Worm (Caenorhabditis elegans) whole organism, L4 larva: Measurements from ENCODE around the gene T10C6.16.
"Not testable (repeated sequence)": the region's sequence is repeated elsewhere in the genome, so short reads cannot be mapped to it uniquely, and the experiment has no call there.

ENCODE experiments used
- D1046.2 ChIP-seq: fragments of 200-800 bp; sonication (Bioruptor generic); IDR thresholded peaks from 2 replicates; pipeline ENCODE4 v1.3.6; 2022; ENCODE audit warnings: missing genetic modification characterization, missing compliant biosample characterization
- aha-1 ChIP-seq: fragments of 150-350 bp; peaks from one replicate; lab custom pipeline; 2014; ENCODE audit warnings: missing biosample characterization, missing genetic modification characterization
- ceh-82 ChIP-seq: sonication (generic microtip); optimal IDR thresholded peaks from 2 replicates; lab custom pipeline; 2017; ENCODE audit warnings: missing biosample characterization, missing genetic modification characterization
- ctbp-1 ChIP-seq: fragments of 200-800 bp; sonication (Bioruptor generic); IDR thresholded peaks from 2 replicates; pipeline ENCODE4 v1.3.6; 2022; ENCODE audit warnings: missing genetic modification reagents, missing genetic modification characterization, missing compliant biosample characterization
- daf-16 ChIP-seq, 3 experiments: sonication (generic microtip); optimal IDR thresholded peaks; 2 replicates each; lab custom pipeline; 2016 to 2017; ENCODE audit warnings: missing genetic modification characterization in 3 of 3, missing genetic modification reagents in 3 of 3, mild to moderate bottlenecking in 2 of 3, missing compliant biosample characterization in 2 of 3, missing biosample characterization in 1 of 3, moderate library complexity in 1 of 3
- dmd-6 ChIP-seq: fragments of 200-800 bp; sonication (Bioruptor generic); IDR thresholded peaks from 2 replicates; pipeline ENCODE4 v1.3.6; 2022; ENCODE audit warnings: missing genetic modification reagents, missing genetic modification characterization, missing compliant biosample characterization
- dpl-1 ChIP-seq: fragments of 150-350 bp; optimal IDR thresholded peaks from 2 replicates; lab custom pipeline; 2014; ENCODE audit warnings: missing biosample characterization, missing genetic modification reagents, missing genetic modification characterization
- duxl-1 ChIP-seq: sonication (generic microtip); optimal IDR thresholded peaks from 2 replicates; lab custom pipeline; 2016; ENCODE audit warnings: mild to moderate bottlenecking, missing genetic modification characterization, moderate library complexity, missing compliant biosample characterization; ENCODE audit not compliant: poor library complexity
- dve-1 ChIP-seq: sonication (generic microtip); optimal IDR thresholded peaks from 2 replicates; lab custom pipeline; 2017; ENCODE audit warnings: antibody characterized with exemption, mild to moderate bottlenecking, missing genetic modification characterization, missing compliant biosample characterization; ENCODE audit not compliant: insufficient read depth
- gei-8 ChIP-seq: fragments of 200-800 bp; sonication (Bioruptor generic); optimal IDR thresholded peaks from 2 replicates; lab custom pipeline; 2018; ENCODE audit warnings: mild to moderate bottlenecking, missing genetic modification characterization, missing compliant biosample characterization
- hif-1 ChIP-seq, 2 experiments: sonication (generic microtip); optimal IDR thresholded peaks; 2 replicates each; lab custom pipeline; 2016 to 2017; ENCODE audit warnings: missing compliant biosample characterization in 2 of 2, missing genetic modification characterization in 2 of 2, missing genetic modification reagents in 2 of 2, missing genotype in 2 of 2, mild to moderate bottlenecking in 1 of 2
- hlh-11 ChIP-seq: fragments of 200-800 bp; sonication (Bioruptor generic); optimal IDR thresholded peaks from 2 replicates; lab custom pipeline; 2018; ENCODE audit warnings: mild to moderate bottlenecking, missing genetic modification characterization, missing compliant biosample characterization
- lin-13 ChIP-seq: fragments of 150-350 bp; optimal IDR thresholded peaks from 2 replicates; lab custom pipeline; 2014; ENCODE audit warnings: missing biosample characterization, missing genetic modification reagents, missing genetic modification characterization
- lin-38 ChIP-seq: fragments of 200-800 bp; sonication (Bioruptor generic); IDR thresholded peaks from 2 replicates; pipeline ENCODE4 v1.3.6; 2022; ENCODE audit warnings: missing genetic modification reagents, missing genetic modification characterization, missing compliant biosample characterization
- madf-5 ChIP-seq, 2 experiments: fragments of 200-800 bp; sonication (Bioruptor generic); IDR thresholded peaks; 2 replicates each; pipeline ENCODE4 v1.3.6; 2022; ENCODE audit warnings: missing compliant biosample characterization in 2 of 2, missing genetic modification characterization in 2 of 2
- madf-9 ChIP-seq: fragments of 200-800 bp; sonication (Bioruptor generic); conservative IDR thresholded peaks from 2 replicates; pipeline ENCODE4 v1.3.6; 2022; ENCODE audit warnings: missing genetic modification reagents, missing genetic modification characterization, missing compliant biosample characterization
- mdl-1 ChIP-seq, 2 experiments: fragments of 150-350 bp in 1 of 2; sonication (generic microtip) in 1 of 2; optimal IDR thresholded peaks; 2 replicates each; lab custom pipeline; 2014 to 2017; ENCODE audit warnings: missing biosample characterization in 2 of 2, missing genetic modification characterization in 2 of 2
- mep-1 ChIP-seq: fragments of 150-350 bp; sonication (generic microtip); optimal IDR thresholded peaks from 3 replicates; lab custom pipeline; 2014; ENCODE audit warnings: missing biosample characterization, missing genetic modification characterization
- mes-2 ChIP-seq: sonication (generic microtip); optimal IDR thresholded peaks from 2 replicates; lab custom pipeline; 2016; ENCODE audit warnings: missing genotype, mild to moderate bottlenecking, missing genetic modification characterization, missing compliant biosample characterization; ENCODE audit not compliant: poor library complexity, severe bottlenecking
- nhr-102 ChIP-seq: sonication (generic microtip); optimal IDR thresholded peaks from 2 replicates; lab custom pipeline; 2016; ENCODE audit warnings: mild to moderate bottlenecking, missing genetic modification characterization, moderate library complexity, missing compliant biosample characterization
- nhr-25 ChIP-seq: sonication (generic microtip); optimal IDR thresholded peaks from 2 replicates; lab custom pipeline; 2017; ENCODE audit warnings: missing genetic modification characterization, mild to moderate bottlenecking, missing compliant biosample characterization, antibody characterized with exemption, moderate library complexity, borderline replicate concordance; ENCODE audit not compliant: insufficient read depth
- nhr-28 ChIP-seq: fragments of 150-350 bp; optimal IDR thresholded peaks from 2 replicates; lab custom pipeline; 2014; ENCODE audit warnings: missing biosample characterization, missing genetic modification characterization
- nhr-41 ChIP-seq: fragments of 200-800 bp; sonication (Bioruptor generic); IDR thresholded peaks from 2 replicates; pipeline ENCODE4 v1.3.6; 2022; ENCODE audit warnings: missing genetic modification reagents, missing genetic modification characterization, missing compliant biosample characterization
- nhr-42 ChIP-seq: fragments of 200-800 bp; sonication (Bioruptor generic); IDR thresholded peaks from 2 replicates; pipeline ENCODE4 v1.3.6; 2022; ENCODE audit warnings: missing genetic modification characterization, missing compliant biosample characterization
- nhr-48 ChIP-seq: sonication (generic microtip); optimal IDR thresholded peaks from 2 replicates; lab custom pipeline; 2016; ENCODE audit warnings: mild to moderate bottlenecking, missing genetic modification characterization, missing compliant biosample characterization
- nhr-6 ChIP-seq: fragments of 150-350 bp; optimal IDR thresholded peaks from 2 replicates; lab custom pipeline; 2014; ENCODE audit warnings: missing biosample characterization, missing genetic modification characterization
- pha-4 ChIP-seq, 2 experiments: fragments of 150-350 bp in 1 of 2; fragments of 200-800 bp in 1 of 2; sonication (Bioruptor generic) in 1 of 2; IDR thresholded peaks in 1 of 2; optimal IDR thresholded peaks in 1 of 2; 2 replicates each; pipeline versions ENCODE4 v1.3.6 to Lab custom; 2014 to 2022; ENCODE audit warnings: missing genetic modification characterization in 2 of 2, missing genetic modification reagents in 2 of 2, missing biosample characterization in 1 of 2, missing compliant biosample characterization in 1 of 2
- php-3 ChIP-seq: fragments of 200-800 bp; sonication (Bioruptor generic); IDR thresholded peaks from 2 replicates; pipeline ENCODE4 v1.3.6; 2022; ENCODE audit warnings: missing genetic modification reagents, missing genetic modification characterization, missing compliant biosample characterization
- rbr-2 ChIP-seq: sonication (generic microtip); optimal IDR thresholded peaks from 2 replicates; lab custom pipeline; 2016; ENCODE audit warnings: missing genotype, missing genetic modification characterization, missing compliant biosample characterization
- sdz-12 ChIP-seq: fragments of 200-800 bp; sonication (Bioruptor generic); optimal IDR thresholded peaks from 2 replicates; lab custom pipeline; 2018; ENCODE audit warnings: mild to moderate bottlenecking, missing genetic modification characterization, missing compliant biosample characterization
- set-16 ChIP-seq: fragments of 200-800 bp; sonication (Bioruptor generic); IDR thresholded peaks from 2 replicates; pipeline ENCODE4 v1.3.6; 2022; ENCODE audit warnings: missing genetic modification reagents, missing genetic modification characterization, missing compliant biosample characterization
- skn-1 ChIP-seq: fragments of 150-350 bp; optimal IDR thresholded peaks from 2 replicates; lab custom pipeline; 2014; ENCODE audit warnings: missing biosample characterization, missing genetic modification characterization
- spr-1 ChIP-seq: sonication (generic microtip); optimal IDR thresholded peaks from 2 replicates; lab custom pipeline; 2016; ENCODE audit warnings: mild to moderate bottlenecking, missing genetic modification characterization, missing compliant biosample characterization
- zip-11 ChIP-seq: fragments of 200-800 bp; sonication (Bioruptor generic); IDR thresholded peaks from 2 replicates; pipeline ENCODE4 v1.3.6; 2022; ENCODE audit warnings: missing genetic modification characterization, missing compliant biosample characterization

T10C6.16 gene

DNA sequence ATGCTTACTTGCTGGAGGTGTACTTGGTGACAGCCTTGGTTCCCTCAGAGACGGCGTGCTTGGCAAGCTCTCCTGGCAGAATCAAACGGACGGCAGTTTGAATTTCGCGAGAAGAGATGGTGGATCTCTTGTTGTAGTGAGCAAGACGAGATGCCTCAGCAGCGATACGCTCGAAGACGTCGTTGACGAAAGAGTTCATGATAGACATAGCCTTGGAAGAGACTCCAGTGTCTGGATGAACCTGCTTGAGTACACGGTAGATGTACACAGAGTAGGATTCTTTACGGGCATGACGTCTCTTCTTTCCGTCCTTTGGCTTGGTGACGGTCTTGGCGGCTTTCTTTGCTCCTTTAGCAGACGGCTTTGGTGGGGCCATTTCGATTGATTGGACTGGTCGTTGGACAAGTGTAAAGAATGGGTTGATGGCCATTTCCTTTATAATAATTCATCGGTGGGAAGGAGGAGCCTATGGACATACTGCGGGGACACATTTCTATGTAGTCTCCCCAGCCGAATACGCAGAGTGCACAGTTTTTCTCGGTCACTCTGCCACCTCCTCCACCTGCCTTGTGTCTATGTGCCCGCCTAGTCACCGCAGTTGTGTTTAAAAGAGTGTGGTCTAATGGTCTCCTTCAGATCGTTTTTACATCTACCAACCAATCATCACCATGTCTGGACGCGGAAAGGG lies 7.5 kb upstream of the T10C6.16 start, which contains the start of the genes his-4 and his-3:
Gene his-4, minus strand, starts transcription at position 376 of the 688 bp plus-strand sequence.
Gene his-3, plus strand, starts transcription at position 669 of the 688 bp plus-strand sequence.
- TF ChIP-seq hlh-11 = peak; percentile 74
- peak; percentile 74 for TF ChIP-seq nhr-25 (tag; lab: Kevin White, UChicago)
- TF ChIP-seq nhr-42 (GFP tag; lab: Robert Waterston, UW) = peak; percentile 72; the same call in 1 of the 2 replicates
- TF ChIP-seq spr-1 = peak; percentile 40
- TF ChIP-seq rbr-2 = peak; percentile 32
- TF ChIP-seq php-3 = peak; percentile 62; the same call in 1 of the 2 replicates
- TF ChIP-seq aha-1 (tag; lab: Kevin White, UChicago) = peak; percentile 94
- peak; percentile 5 for TF ChIP-seq nhr-6 (tag; lab: Kevin White, UChicago)
- TF ChIP-seq dmd-6 = peak; percentile 53
- peak; percentile 98 for TF ChIP-seq dve-1 (tag; lab: Kevin White, UChicago)
- peak; percentile 64 for TF ChIP-seq nhr-28 (tag; lab: Kevin White, UChicago)
- TF ChIP-seq mep-1 (tag; lab: Kevin White, UChicago) = peak; percentile 75
- TF ChIP-seq mes-2 = peak; percentile 80
- peak; percentile 83 for TF ChIP-seq nhr-102 (tag; lab: Kevin White, UChicago)
- not testable (repeated sequence) for TF ChIP-seq daf-16 (GFP tag; optimal IDR thresholded peaks at IDR 0.05; lab: Kevin White, UChicago)
- peak; percentile 73 for TF ChIP-seq daf-16 (tag; optimal IDR thresholded peaks at IDR 0.05; lab: Kevin White, UChicago)
- TF ChIP-seq dpl-1 (GFP tag; lab: Kevin White, UChicago) = peak; percentile 48
- TF ChIP-seq duxl-1 (tag; lab: Kevin White, UChicago) = peak; percentile 85
- peak; percentile 37 for TF ChIP-seq nhr-48 (tag; lab: Kevin White, UChicago)
- TF ChIP-seq lin-38 (GFP tag; lab: Robert Waterston, UW) = peak; percentile 23
- TF ChIP-seq, all 104 proteins: peak for 19; not testable (repeated sequence) for 85

- TF ChIP-seq mep-1 (tag; lab: Kevin White, UChicago) = no peak
- TF ChIP-seq madf-5 (GFP tag; IDR thresholded peaks at IDR 0.05; lab: Robert Waterston, UW) = no peak
- TF ChIP-seq madf-9 (GFP tag; lab: Robert Waterston, UW) = no peak
- no peak for TF ChIP-seq D1046.2 (GFP tag; lab: Robert Waterston, UW)
- no peak for TF ChIP-seq skn-1
- no peak for TF ChIP-seq hif-1 (tag; optimal IDR thresholded peaks at IDR 0.05; lab: Kevin White, UChicago)
- no peak for TF ChIP-seq mdl-1 (tag; optimal IDR thresholded peaks at IDR 0.05; lab: Kevin White, UChicago)
Measured at ce11 chrV:16036166-16036565, 3.4 kb upstream of the T10C6.16 start, which contains the start of gene T10C6.10. Gene T10C6.10 (plus strand): TSS chrV:16036413.

DNA sequence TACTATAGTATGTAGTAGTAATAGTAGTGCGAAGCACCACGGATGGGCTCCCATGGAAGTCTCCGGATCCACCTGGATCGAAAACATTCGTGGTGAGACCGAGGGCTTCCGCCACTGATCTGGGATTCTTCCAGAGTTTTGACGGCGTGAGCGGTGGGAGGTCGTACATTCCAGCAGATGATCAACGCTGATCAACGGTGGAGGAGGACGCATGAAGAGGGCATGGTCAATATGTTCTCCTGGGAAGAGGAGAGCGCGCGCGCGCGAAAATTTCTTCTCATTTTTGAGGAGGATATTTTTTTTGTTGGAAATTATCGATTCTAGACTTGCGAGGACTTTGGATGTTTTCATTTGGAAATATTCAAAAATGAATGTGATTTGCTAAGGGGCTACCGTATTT lies 686 bp upstream of the T10C6.16 start:
- TF ChIP-seq sdz-12 (GFP tag; lab: Kevin White, UChicago) = no peak
- TF ChIP-seq set-16 (GFP tag; lab: Robert Waterston, UW) = peak; percentile 54
- no peak for TF ChIP-seq gei-8

DNA sequence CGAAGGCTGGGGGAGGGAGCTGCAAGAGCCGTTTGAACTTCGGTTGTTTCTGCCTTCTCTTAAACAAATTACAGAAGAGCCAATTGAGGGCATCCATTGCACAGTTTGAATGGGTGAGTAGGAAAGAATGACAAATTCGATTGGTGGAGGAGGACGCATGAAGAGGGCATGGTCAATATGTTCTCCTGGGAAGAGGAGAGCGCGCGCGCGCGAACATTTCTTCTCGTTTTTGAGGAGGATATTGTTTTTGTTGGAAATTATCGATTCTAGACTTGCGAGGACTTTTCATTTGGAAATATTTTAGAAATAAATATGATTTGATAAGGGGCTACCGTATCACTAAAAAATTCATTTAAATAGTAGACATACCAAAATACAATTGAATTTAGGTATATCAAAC lies 1.2 kb downstream of the T10C6.16 start, which contains the start of gene T10C6.7:
Gene T10C6.7, minus strand, starts transcription at position 143 of the 400 bp plus-strand sequence.
- TF ChIP-seq ctbp-1 (GFP tag; lab: Robert Waterston, UW) = no peak
- TF ChIP-seq zip-11 = no peak
- TF ChIP-seq ceh-82 (tag; lab: Kevin White, UChicago) = no peak
- no peak for TF ChIP-seq nhr-6 (tag; lab: Kevin White, UChicago)
- TF ChIP-seq nhr-41 (GFP tag; lab: Robert Waterston, UW) = no peak
- no peak for TF ChIP-seq lin-13 (GFP tag; lab: Kevin White, UChicago)
- no peak for TF ChIP-seq pha-4 (GFP tag; IDR thresholded peaks at IDR 0.05; lab: Robert Waterston, UW)
- TF ChIP-seq pha-4 (tag; optimal IDR thresholded peaks at IDR 0.05; lab: Kevin White, UChicago) = no peak
